Fruit fly (Drosophila melanogaster): ENCODE measurements around the gene CG31381.

dm6 chr3R:24864719-24865400 is 12.0 kb upstream of the CG31381 start, which contains the start of the genes Srg1 and Elal:
- TF ChIP-seq pan (optimal IDR thresholded peaks at IDR 0.05) (no peak), CG8478 (optimal IDR thresholded peaks at IDR 0.05) (no peak)
